Fruit fly (Drosophila melanogaster) whole organism, pupa: Measurements from ENCODE around the gene homer.
A peak's percentile ranks its signal among the peaks of the same experiment; 100 is the strongest.

Source experiments
- CG10348 ChIP-seq: fragments of 200-800 bp; sonication (Bioruptor generic); IDR thresholded peaks from 2 replicates; pipeline ENCODE4 v1.3.6; 2022; ENCODE audit warnings: missing biosample characterization, missing genetic modification characterization
- CG12605 ChIP-seq: fragments of 200-800 bp; sonication (Bioruptor generic); IDR thresholded peaks from 2 replicates; pipeline ENCODE4 v1.3.6; 2022; ENCODE audit warnings: missing biosample characterization, missing genetic modification characterization
- CG13204 ChIP-seq: fragments of 200-800 bp; sonication (Bioruptor generic); optimal IDR thresholded peaks from 2 replicates; lab custom pipeline; 2018; ENCODE audit warnings: missing biosample characterization, mild to moderate bottlenecking, missing genetic modification characterization, moderate library complexity
- CG14655 ChIP-seq: fragments of 200-800 bp; sonication (Bioruptor generic); optimal IDR thresholded peaks from 3 replicates; lab custom pipeline; 2017; ENCODE audit warnings: mild to moderate bottlenecking, missing biosample characterization, missing genetic modification reagents, missing genetic modification characterization
- CG15710 ChIP-seq: fragments of 200-800 bp; sonication (Bioruptor generic); optimal IDR thresholded peaks from 2 replicates; lab custom pipeline; 2018; ENCODE audit warnings: missing biosample characterization, mild to moderate bottlenecking, missing genetic modification characterization, moderate library complexity
- CG17806 ChIP-seq: fragments of 200-800 bp; sonication (Bioruptor generic); optimal IDR thresholded peaks from 2 replicates; lab custom pipeline; 2018; ENCODE audit warnings: missing biosample characterization, mild to moderate bottlenecking, missing genetic modification characterization, moderate library complexity
- CG32121 ChIP-seq: fragments of 200-800 bp; sonication (Bioruptor generic); IDR thresholded peaks from 2 replicates; pipeline ENCODE4 v1.3.6; 2022; ENCODE audit warnings: missing biosample characterization, missing genetic modification characterization
- CG34367 ChIP-seq: fragments of 200-800 bp; sonication (Bioruptor generic); optimal IDR thresholded peaks from 2 replicates; lab custom pipeline; 2018; ENCODE audit warnings: missing biosample characterization, mild to moderate bottlenecking, missing genetic modification characterization
- CG4496 ChIP-seq: fragments of 200-800 bp; sonication (Bioruptor generic); IDR thresholded peaks from 3 replicates; pipeline ENCODE4 v1.3.6; 2022; ENCODE audit warnings: missing biosample characterization, missing genetic modification characterization
- CG8159 ChIP-seq: fragments of 200-800 bp; sonication (Bioruptor generic); optimal IDR thresholded peaks from 3 replicates; lab custom pipeline; 2018; ENCODE audit warnings: missing biosample characterization, mild to moderate bottlenecking, missing genetic modification characterization, moderate library complexity
- CG8301 ChIP-seq: fragments of 200-800 bp; sonication (Bioruptor generic); optimal IDR thresholded peaks from 2 replicates; lab custom pipeline; 2018; ENCODE audit warnings: missing biosample characterization, mild to moderate bottlenecking, missing genetic modification characterization
- CG9948 ChIP-seq: fragments of 200-800 bp; sonication (Bioruptor generic); optimal IDR thresholded peaks from 2 replicates; lab custom pipeline; 2018; ENCODE audit warnings: missing biosample characterization, mild to moderate bottlenecking, missing genetic modification characterization, moderate library complexity
- D1 ChIP-seq: fragments of 200-800 bp; sonication (Bioruptor generic); optimal IDR thresholded peaks from 2 replicates; lab custom pipeline; 2018; ENCODE audit warnings: missing biosample characterization, mild to moderate bottlenecking, missing genetic modification characterization, moderate library complexity
- EcR ChIP-seq: fragments of 200-800 bp; sonication (Bioruptor generic); optimal IDR thresholded peaks from 3 replicates; lab custom pipeline; 2019; ENCODE audit warnings: missing biosample characterization, missing genetic modification characterization, mild to moderate bottlenecking, moderate library complexity, missing genetic modification reagents
- Ets98B ChIP-seq: fragments of 200-800 bp; sonication (Bioruptor generic); IDR thresholded peaks from 2 replicates; pipeline ENCODE4 v1.3.6; 2022; ENCODE audit warnings: missing biosample characterization, missing genetic modification characterization
- Pif1A ChIP-seq: fragments of 200-800 bp; sonication (Bioruptor generic); optimal IDR thresholded peaks from 3 replicates; lab custom pipeline; 2016; ENCODE audit warnings: missing biosample characterization, missing genetic modification characterization
- Pif1B ChIP-seq: fragments of 200-800 bp; sonication (Bioruptor generic); optimal IDR thresholded peaks from 3 replicates; lab custom pipeline; 2016; ENCODE audit warnings: missing biosample characterization, missing genetic modification characterization
- Snoo ChIP-seq: fragments of 200-800 bp; sonication (Bioruptor generic); optimal IDR thresholded peaks from 3 replicates; lab custom pipeline; 2017; ENCODE audit warnings: missing biosample characterization, mild to moderate bottlenecking, missing genetic modification characterization, inconsistent platforms
- fd96Ca ChIP-seq: fragments of 200-800 bp; sonication (Bioruptor generic); IDR thresholded peaks from 3 replicates; pipeline ENCODE4 v1.3.6; 2022; ENCODE audit warnings: missing biosample characterization, missing genetic modification characterization
- gl ChIP-seq: fragments of 200-800 bp; sonication (Bioruptor generic); optimal IDR thresholded peaks from 2 replicates; lab custom pipeline; 2018; ENCODE audit warnings: missing biosample characterization, mild to moderate bottlenecking, missing genetic modification characterization
- rn ChIP-seq: fragments of 200-800 bp; sonication (Bioruptor generic); IDR thresholded peaks from 2 replicates; pipeline ENCODE4 v1.3.6; 2022; ENCODE audit warnings: missing biosample characterization, missing genetic modification characterization

homer gene

dm6 chr2L:6698387-6698786, 24.8 kb downstream of the homer start:
- TF ChIP-seq CG13204 (GFP tag; lab: Kevin White, UChicago), result no peak
- TF ChIP-seq CG32121 (GFP tag; lab: Robert Waterston, UW), result peak; percentile 89
- no peak for TF ChIP-seq EcR (GFP tag; lab: Kevin White, UChicago)
- TF ChIP-seq CG8159 (tag; lab: Kevin White, UChicago), result peak; percentile 62
- TF ChIP-seq CG4496 (GFP tag; lab: Robert Waterston, UW), result peak; percentile 89
- TF ChIP-seq CG10348 (GFP tag; lab: Robert Waterston, UW), result no peak
- peak; percentile 55 for TF ChIP-seq Snoo (tag; lab: Kevin White, UChicago)
- no peak for TF ChIP-seq gl (tag; lab: Kevin White, UChicago)
- peak; percentile 55 for TF ChIP-seq CG34367 (tag; lab: Kevin White, UChicago)
- peak; percentile 78 for TF ChIP-seq CG12605
- TF ChIP-seq Pif1B (GFP tag; lab: Kevin White, UChicago), result peak; percentile 64
- peak; percentile 55 for TF ChIP-seq CG9948 (tag; lab: Kevin White, UChicago)
- peak; percentile 83; the same call in 2 of the 3 replicates for TF ChIP-seq fd96Ca
- TF ChIP-seq CG17806, result peak; percentile 60
- TF ChIP-seq Ets98B, result peak; percentile 83
- peak; percentile 65 for TF ChIP-seq rn (GFP tag; lab: Robert Waterston, UW)
- TF ChIP-seq CG8301 (tag; lab: Kevin White, UChicago), result peak; percentile 66
- peak; percentile 62 for TF ChIP-seq CG14655 (GFP tag; lab: Kevin White, UChicago)
- TF ChIP-seq Pif1A (GFP tag; lab: Kevin White, UChicago), result peak; percentile 65
- TF ChIP-seq CG15710 (tag; lab: Kevin White, UChicago), result peak; percentile 57
- no peak for TF ChIP-seq D1 (tag; lab: Kevin White, UChicago)

dm6 chr2L:6696229-6696628, 26.9 kb downstream of the homer start:
- TF ChIP-seq CG14655 (GFP tag; lab: Kevin White, UChicago), result no peak
- no peak for TF ChIP-seq CG17806
- no peak for TF ChIP-seq EcR (GFP tag; lab: Kevin White, UChicago)
- TF ChIP-seq CG8301 (tag; lab: Kevin White, UChicago), result no peak
- TF ChIP-seq CG4496 (GFP tag; lab: Robert Waterston, UW), result no peak
- TF ChIP-seq Snoo (tag; lab: Kevin White, UChicago), result no peak
- TF ChIP-seq CG8159 (tag; lab: Kevin White, UChicago), result no peak
- TF ChIP-seq Pif1A (GFP tag; lab: Kevin White, UChicago), result no peak
- TF ChIP-seq D1 (tag; lab: Kevin White, UChicago), result no peak
- no peak for TF ChIP-seq CG32121 (GFP tag; lab: Robert Waterston, UW)
- no peak for TF ChIP-seq CG13204 (GFP tag; lab: Kevin White, UChicago)
- no peak for TF ChIP-seq rn (GFP tag; lab: Robert Waterston, UW)
- no peak for TF ChIP-seq CG9948 (tag; lab: Kevin White, UChicago)

DNA sequence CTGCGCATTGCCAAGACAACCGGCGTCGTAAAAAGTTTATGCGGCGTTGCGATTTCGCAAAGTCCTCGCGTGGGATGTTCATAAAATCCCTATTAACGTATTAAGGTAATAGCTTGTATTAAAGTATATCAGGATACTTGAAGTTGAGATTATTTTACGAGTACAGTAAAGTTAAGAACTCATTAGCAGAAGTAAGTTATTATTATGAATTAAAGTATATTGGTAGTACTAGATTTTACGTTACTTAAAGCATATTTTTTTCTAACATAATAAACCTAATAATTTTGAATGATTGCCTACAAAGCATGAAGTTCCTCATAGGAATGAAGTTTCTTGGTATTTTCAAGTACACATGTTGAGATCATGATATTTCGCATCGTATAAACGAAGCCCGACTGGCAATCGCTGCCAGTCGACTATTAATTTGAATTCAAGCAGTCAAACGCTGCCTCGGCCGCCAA, 29.3 kb downstream of the homer start:
- TF ChIP-seq Pif1A (GFP tag; lab: Kevin White, UChicago) (peak; percentile 65), CG10348 (GFP tag; lab: Robert Waterston, UW) (no peak), CG32121 (GFP tag; lab: Robert Waterston, UW) (no peak), Pif1B (GFP tag; lab: Kevin White, UChicago) (peak; percentile 39), Ets98B (no peak), CG4496 (GFP tag; lab: Robert Waterston, UW) (0 out of 3 replicates have a peak, but pooled peaks have one; percentile 59), CG15710 (tag; lab: Kevin White, UChicago) (peak; percentile 77), rn (GFP tag; lab: Robert Waterston, UW) (no peak), CG8301 (tag; lab: Kevin White, UChicago) (peak; percentile 81), Snoo (tag; lab: Kevin White, UChicago) (peak; percentile 44), CG34367 (tag; lab: Kevin White, UChicago) (peak; percentile 66), CG9948 (tag; lab: Kevin White, UChicago) (peak; percentile 69), CG12605 (0 out of 2 replicates have a peak, but pooled peaks have one; percentile 23), CG14655 (GFP tag; lab: Kevin White, UChicago) (peak; percentile 86), EcR (GFP tag; lab: Kevin White, UChicago) (no peak), gl (tag; lab: Kevin White, UChicago) (no peak), D1 (tag; lab: Kevin White, UChicago) (peak; percentile 43), fd96Ca (peak; percentile 30; the same call in 1 of the 3 replicates), CG8159 (tag; lab: Kevin White, UChicago) (peak; percentile 83), CG17806 (peak; percentile 52), CG13204 (GFP tag; lab: Kevin White, UChicago) (peak; percentile 55)

- TF ChIP-seq Pif1A (GFP tag; lab: Kevin White, UChicago) (peak; percentile 22), CG13204 (GFP tag; lab: Kevin White, UChicago) (no peak), CG34367 (tag; lab: Kevin White, UChicago) (peak; percentile 14), CG17806 (peak; percentile 33), CG14655 (GFP tag; lab: Kevin White, UChicago) (peak; percentile 59), CG9948 (tag; lab: Kevin White, UChicago) (peak; percentile 25), CG15710 (tag; lab: Kevin White, UChicago) (peak; percentile 1), CG8301 (tag; lab: Kevin White, UChicago) (peak; percentile 30), Snoo (tag; lab: Kevin White, UChicago) (no peak), CG8159 (tag; lab: Kevin White, UChicago) (peak; percentile 4)
Observed at dm6 chr2L:6692048-6692447, 31.1 kb downstream of the homer start.

DNA sequence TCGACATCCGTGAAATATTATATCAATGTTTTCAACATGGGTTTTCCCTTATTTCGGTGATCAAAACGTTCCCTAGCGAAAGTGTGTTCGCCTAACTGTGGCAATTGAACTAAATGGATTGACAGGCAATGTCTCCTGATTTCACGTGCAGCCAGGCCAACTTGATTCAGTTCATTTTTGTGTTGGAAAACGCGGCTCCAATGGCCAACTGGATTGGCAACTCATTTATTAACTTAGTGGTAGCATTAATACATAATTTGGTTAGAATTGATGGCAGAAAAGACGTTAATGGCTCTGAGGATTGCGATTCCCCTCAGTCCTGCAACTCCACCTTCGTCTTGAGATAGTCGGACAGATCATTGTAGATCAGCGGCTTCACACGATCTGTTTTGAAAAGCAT, 36.5 kb downstream of the homer start, which contains the start of gene CG11327:
TSS of gene CG11327 (minus strand) at position 101 of the 400 bp plus-strand sequence.
- TF ChIP-seq CG34367 (tag; lab: Kevin White, UChicago), result no peak
- TF ChIP-seq Ets98B, result no peak
- no peak for TF ChIP-seq CG12605
- no peak for TF ChIP-seq CG8159 (tag; lab: Kevin White, UChicago)
- no peak for TF ChIP-seq CG4496 (GFP tag; lab: Robert Waterston, UW)
- no peak for TF ChIP-seq rn (GFP tag; lab: Robert Waterston, UW)
- TF ChIP-seq Pif1A (GFP tag; lab: Kevin White, UChicago), result no peak
- no peak for TF ChIP-seq CG14655 (GFP tag; lab: Kevin White, UChicago)
- no peak for TF ChIP-seq CG10348 (GFP tag; lab: Robert Waterston, UW)
- no peak for TF ChIP-seq CG9948 (tag; lab: Kevin White, UChicago)
- no peak for TF ChIP-seq CG32121 (GFP tag; lab: Robert Waterston, UW)
- TF ChIP-seq Snoo (tag; lab: Kevin White, UChicago), result no peak
- no peak for TF ChIP-seq CG17806
- no peak for TF ChIP-seq CG15710 (tag; lab: Kevin White, UChicago)
- TF ChIP-seq fd96Ca, result no peak
- TF ChIP-seq gl (tag; lab: Kevin White, UChicago), result no peak
